Worm (Caenorhabditis elegans) whole organism, late embryonic: ENCODE results near the gene R07E3.6.

Source experiments
- F13H6.1 ChIP-seq: sonication (generic microtip); optimal IDR thresholded peaks from 2 replicates; lab custom pipeline; 2016; ENCODE audit warnings: missing genetic modification characterization, missing compliant biosample characterization
- K02D7.2 ChIP-seq: sonication (generic microtip); optimal IDR thresholded peaks from 2 replicates; lab custom pipeline; 2017; ENCODE audit warnings: mild to moderate bottlenecking, missing genetic modification characterization, missing compliant biosample characterization
- T23F11.4 ChIP-seq: fragments of 200-800 bp; sonication (Bioruptor generic); optimal IDR thresholded peaks from 2 replicates; lab custom pipeline; 2018; ENCODE audit warnings: mild to moderate bottlenecking, missing genetic modification characterization, missing compliant biosample characterization
- Y22D7AL.16 ChIP-seq: sonication (generic microtip); optimal IDR thresholded peaks from 2 replicates; lab custom pipeline; 2016; ENCODE audit warnings: missing genetic modification characterization, missing compliant biosample characterization
- ama-1 ChIP-seq: fragments of 150-350 bp; optimal IDR thresholded peaks from 2 replicates; lab custom pipeline; 2014
- ceh-14 ChIP-seq: sonication (generic microtip); optimal IDR thresholded peaks from 2 replicates; lab custom pipeline; 2016; ENCODE audit warnings: missing genotype, missing genetic modification characterization, missing compliant biosample characterization
- ceh-18 ChIP-seq: sonication (generic microtip); optimal IDR thresholded peaks from 2 replicates; lab custom pipeline; 2016; ENCODE audit warnings: missing genetic modification characterization, missing compliant biosample characterization
- ceh-19 ChIP-seq: fragments of 200-800 bp; sonication (Bioruptor generic); optimal IDR thresholded peaks from 2 replicates; lab custom pipeline; 2018; ENCODE audit warnings: mild to moderate bottlenecking, missing genetic modification characterization, missing compliant biosample characterization
- ceh-2 ChIP-seq: sonication (generic microtip); optimal IDR thresholded peaks from 2 replicates; lab custom pipeline; 2016; ENCODE audit warnings: missing genotype, missing genetic modification characterization, missing compliant biosample characterization
- ceh-22 ChIP-seq: sonication (generic microtip); optimal IDR thresholded peaks from 2 replicates; lab custom pipeline; 2017; ENCODE audit warnings: missing biosample characterization, missing genetic modification characterization
- ceh-30 ChIP-seq: fragments of 150-350 bp; optimal IDR thresholded peaks from 2 replicates; lab custom pipeline; 2014; ENCODE audit warnings: missing biosample characterization, missing genetic modification characterization
- ceh-34 ChIP-seq: sonication (generic microtip); optimal IDR thresholded peaks from 2 replicates; lab custom pipeline; 2016; ENCODE audit warnings: mild to moderate bottlenecking, missing genetic modification characterization, missing compliant biosample characterization
- ceh-48 ChIP-seq: sonication (generic microtip); optimal IDR thresholded peaks from 2 replicates; lab custom pipeline; 2016; ENCODE audit warnings: missing genetic modification characterization, inconsistent platforms, missing compliant biosample characterization
- che-1 ChIP-seq: sonication (generic microtip); optimal IDR thresholded peaks from 2 replicates; lab custom pipeline; 2016; ENCODE audit warnings: mild to moderate bottlenecking, missing genetic modification characterization, missing compliant biosample characterization
- dve-1 ChIP-seq: sonication (generic microtip); optimal IDR thresholded peaks from 2 replicates; lab custom pipeline; 2017; ENCODE audit warnings: antibody characterized with exemption, mild to moderate bottlenecking, missing genetic modification characterization, missing compliant biosample characterization
- elt-2 ChIP-seq: sonication (generic microtip); optimal IDR thresholded peaks from 2 replicates; lab custom pipeline; 2016; ENCODE audit warnings: missing genetic modification reagents, missing genetic modification characterization, missing compliant biosample characterization
- eyg-1 ChIP-seq: sonication (generic microtip); optimal IDR thresholded peaks from 2 replicates; lab custom pipeline; 2016; ENCODE audit warnings: missing genotype, missing genetic modification characterization, missing compliant biosample characterization
- fkh-10 ChIP-seq: fragments of 150-350 bp; optimal IDR thresholded peaks from 2 replicates; lab custom pipeline; 2014; ENCODE audit warnings: missing biosample characterization, missing genetic modification reagents, missing genetic modification characterization
- fkh-6 ChIP-seq: sonication (generic microtip); optimal IDR thresholded peaks from 2 replicates; lab custom pipeline; 2016; ENCODE audit warnings: missing genetic modification characterization, missing compliant biosample characterization
- gmeb-2 ChIP-seq: sonication (generic microtip); optimal IDR thresholded peaks from 2 replicates; lab custom pipeline; 2016; ENCODE audit warnings: missing genetic modification characterization, inconsistent platforms, missing compliant biosample characterization
- hlh-15 ChIP-seq: sonication (generic microtip); optimal IDR thresholded peaks from 2 replicates; lab custom pipeline; 2016; ENCODE audit warnings: missing genetic modification characterization, missing compliant biosample characterization
- hlh-30 ChIP-seq: sonication (generic microtip); optimal IDR thresholded peaks from 2 replicates; lab custom pipeline; 2017; ENCODE audit warnings: antibody characterized with exemption, missing genetic modification characterization, missing compliant biosample characterization; ENCODE audit not compliant: insufficient read depth
- hlh-6 ChIP-seq: sonication (generic microtip); optimal IDR thresholded peaks from 2 replicates; lab custom pipeline; 2016; ENCODE audit warnings: missing genotype, missing genetic modification characterization, missing compliant biosample characterization
- lim-6 ChIP-seq: sonication (generic microtip); optimal IDR thresholded peaks from 2 replicates; lab custom pipeline; 2016; ENCODE audit warnings: missing genetic modification characterization, missing compliant biosample characterization
- lin-11 ChIP-seq: fragments of 200-800 bp; sonication (Bioruptor generic); optimal IDR thresholded peaks from 2 replicates; lab custom pipeline; 2018; ENCODE audit warnings: mild to moderate bottlenecking, missing genetic modification characterization, missing compliant biosample characterization
- madf-2 ChIP-seq: sonication (generic microtip); optimal IDR thresholded peaks from 2 replicates; lab custom pipeline; 2017; ENCODE audit warnings: missing genetic modification characterization, missing compliant biosample characterization
- nhr-11 ChIP-seq: fragments of 150-350 bp; optimal IDR thresholded peaks from 2 replicates; lab custom pipeline; 2014; ENCODE audit warnings: missing biosample characterization, missing genetic modification characterization
- nhr-232 ChIP-seq: sonication (generic microtip); optimal IDR thresholded peaks from 2 replicates; lab custom pipeline; 2016; ENCODE audit warnings: missing genetic modification characterization, missing compliant biosample characterization
- pat-9 ChIP-seq: fragments of 200-800 bp; sonication (Bioruptor generic); optimal IDR thresholded peaks from 2 replicates; lab custom pipeline; 2018; ENCODE audit warnings: mild to moderate bottlenecking, missing genetic modification characterization, moderate library complexity, missing compliant biosample characterization
- pha-2 ChIP-seq: sonication (generic microtip); optimal IDR thresholded peaks from 2 replicates; lab custom pipeline; 2017; ENCODE audit warnings: mild to moderate bottlenecking, missing genetic modification characterization, missing compliant biosample characterization
- pha-4 ChIP-seq: fragments of 150-350 bp; optimal IDR thresholded peaks from 2 replicates; lab custom pipeline; 2018; ENCODE audit warnings: missing biosample characterization, missing genetic modification reagents, missing genetic modification characterization
- rnt-1 ChIP-seq: sonication (generic microtip); optimal IDR thresholded peaks from 2 replicates; lab custom pipeline; 2016; ENCODE audit warnings: missing genetic modification characterization, missing compliant biosample characterization
- sdc-2 ChIP-seq: sonication (generic microtip); optimal IDR thresholded peaks from 2 replicates; lab custom pipeline; 2016; ENCODE audit warnings: missing genotype, missing genetic modification characterization, missing compliant biosample characterization
- sox-2 ChIP-seq: fragments of 200-800 bp; sonication (Bioruptor generic); IDR thresholded peaks from 2 replicates; pipeline ENCODE4 v1.3.6; 2022; ENCODE audit warnings: missing genetic modification reagents, missing genetic modification characterization, missing compliant biosample characterization
- tbx-2 ChIP-seq: sonication (generic microtip); optimal IDR thresholded peaks from 2 replicates; lab custom pipeline; 2016; ENCODE audit warnings: missing genetic modification characterization, missing compliant biosample characterization
- ttx-3 ChIP-seq: sonication (generic microtip); optimal IDR thresholded peaks from 2 replicates; lab custom pipeline; 2016; ENCODE audit warnings: missing genetic modification reagents, missing genetic modification characterization, missing compliant biosample characterization
- unc-3 ChIP-seq, 2 experiments: fragments of 200-800 bp in 1 of 2; sonication (Bioruptor generic) in 1 of 2; sonication (generic microtip) in 1 of 2; conservative IDR thresholded peaks in 1 of 2; optimal IDR thresholded peaks in 1 of 2; 2 replicates each; pipeline versions ENCODE4 v1.3.6 to Lab custom; 2016 to 2022; ENCODE audit warnings: missing compliant biosample characterization in 2 of 2, missing genetic modification characterization in 2 of 2, missing genetic modification reagents in 1 of 2
- unc-42 ChIP-seq: sonication (generic microtip); optimal IDR thresholded peaks from 2 replicates; lab custom pipeline; 2016; ENCODE audit warnings: missing genotype, missing genetic modification characterization, missing compliant biosample characterization
- unc-55 ChIP-seq: sonication (generic microtip); optimal IDR thresholded peaks from 2 replicates; lab custom pipeline; 2017; ENCODE audit warnings: missing biosample characterization, missing genetic modification reagents, missing genetic modification characterization
- zip-5 ChIP-seq: sonication (generic microtip); optimal IDR thresholded peaks from 2 replicates; lab custom pipeline; 2016; ENCODE audit warnings: missing genetic modification characterization, missing compliant biosample characterization
- ztf-16 ChIP-seq: sonication (generic microtip); optimal IDR thresholded peaks from 2 replicates; lab custom pipeline; 2017; ENCODE audit warnings: missing genetic modification characterization, missing compliant biosample characterization

The R07E3.6 gene

DNA sequence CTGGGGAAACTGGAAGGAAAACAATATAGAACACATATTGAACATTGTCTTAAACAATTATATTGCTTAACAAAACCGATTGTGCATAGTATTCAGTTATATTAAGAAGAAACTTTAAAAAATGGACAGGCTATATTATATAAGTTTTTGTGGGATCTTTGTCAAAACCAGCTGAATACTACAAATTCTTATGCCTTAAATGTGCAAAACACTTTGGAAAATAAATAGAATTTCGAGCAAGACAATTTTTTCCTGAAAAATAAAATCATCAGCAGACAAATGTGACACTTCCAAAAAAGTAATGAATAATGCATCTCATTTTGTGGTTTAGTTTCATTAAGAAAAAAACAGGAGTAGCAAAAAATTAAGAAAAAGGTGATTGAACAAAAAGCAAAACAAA, 20.1 kb upstream of the R07E3.6 start:
- TF ChIP-seq unc-42 (tag; lab: Kevin White, UChicago) (no peak), nhr-11 (tag; lab: Kevin White, UChicago) (no peak), hlh-30 (tag; lab: Kevin White, UChicago) (no peak), hlh-6 (tag; lab: Kevin White, UChicago) (no peak), ceh-34 (tag; lab: Kevin White, UChicago) (no peak), unc-55 (GFP tag; lab: Kevin White, UChicago) (no peak), nhr-232 (tag; lab: Kevin White, UChicago) (no peak), ceh-22 (tag; lab: Kevin White, UChicago) (no peak), ceh-30 (tag; lab: Kevin White, UChicago) (no peak), tbx-2 (tag; lab: Kevin White, UChicago) (no peak), sox-2 (GFP tag; lab: Robert Waterston, UW) (no peak), eyg-1 (no peak), fkh-6 (no peak), sdc-2 (no peak), ceh-18 (tag; lab: Kevin White, UChicago) (no peak), ceh-19 (no peak), ceh-48 (tag; lab: Kevin White, UChicago) (no peak), ceh-14 (tag; lab: Kevin White, UChicago) (no peak), K02D7.2 (tag; lab: Kevin White, UChicago) (no peak), pha-2 (tag; lab: Kevin White, UChicago) (no peak)
- TF ChIP-seq, all 69 proteins: peak for 0

DNA sequence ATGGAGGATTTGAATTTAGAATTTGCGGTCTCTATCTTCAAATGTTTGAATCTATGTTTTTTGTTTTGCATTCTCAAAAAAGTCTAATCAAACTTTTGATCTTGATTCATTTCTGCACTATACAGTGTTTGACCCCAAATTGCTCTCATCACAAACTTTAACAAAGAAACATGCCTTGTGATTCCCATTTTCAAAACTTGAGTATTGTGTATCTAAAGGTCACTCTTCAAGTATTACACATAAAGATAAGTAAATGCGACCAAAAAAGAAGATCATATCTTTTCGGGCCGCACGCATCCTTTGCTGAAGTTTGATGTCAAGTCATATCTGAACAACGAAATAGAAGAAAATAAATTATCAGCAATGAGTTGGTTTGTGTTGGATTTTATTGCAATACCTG, 15.6 kb upstream of the R07E3.6 start:
- TF ChIP-seq zip-5 (tag; lab: Kevin White, UChicago) (no peak), pha-4 (tag; lab: Kevin White, UChicago) (no peak), madf-2 (tag; lab: Kevin White, UChicago) (no peak), unc-55 (GFP tag; lab: Kevin White, UChicago) (no peak), ceh-30 (tag; lab: Kevin White, UChicago) (no peak), dve-1 (tag; lab: Kevin White, UChicago) (no peak), Y22D7AL.16 (tag; lab: Kevin White, UChicago) (no peak), gmeb-2 (tag; lab: Kevin White, UChicago) (no peak), hlh-15 (tag; lab: Kevin White, UChicago) (no peak), lim-6 (tag; lab: Kevin White, UChicago) (no peak), ceh-2 (tag; lab: Kevin White, UChicago) (no peak), fkh-10 (GFP tag; lab: Kevin White, UChicago) (no peak), tbx-2 (tag; lab: Kevin White, UChicago) (no peak), ama-1 (no peak), eyg-1 (no peak)

DNA sequence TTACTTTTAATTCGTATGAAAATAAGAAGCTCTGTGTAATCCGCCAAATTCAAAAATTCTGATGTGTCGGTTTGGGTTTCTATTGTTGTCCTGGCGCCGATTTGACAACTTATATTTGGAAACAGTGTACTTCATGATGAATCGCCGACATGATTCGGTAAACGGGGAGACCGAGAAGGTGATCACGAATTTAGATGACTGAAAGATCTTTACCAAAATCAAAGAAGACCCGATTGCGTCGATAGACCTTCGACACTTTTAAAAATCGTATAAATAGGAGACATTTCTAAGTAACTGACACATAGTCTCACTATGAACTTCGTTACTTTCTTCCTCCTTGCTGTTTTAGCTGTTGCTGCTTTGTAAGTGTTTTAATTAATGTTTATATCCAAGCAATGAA, 15.1 kb upstream of the R07E3.6 start, which contains the start of gene fip-5:
Gene fip-5 (plus strand): TSS at position 312 of the 400 bp plus-strand sequence.
- TF ChIP-seq F13H6.1 (tag; lab: Kevin White, UChicago) = no peak
- TF ChIP-seq rnt-1 (tag; lab: Kevin White, UChicago) = no peak
- TF ChIP-seq hlh-15 (tag; lab: Kevin White, UChicago) = no peak
- TF ChIP-seq elt-2 (tag; lab: Kevin White, UChicago) = no peak
- TF ChIP-seq nhr-232 (tag; lab: Kevin White, UChicago) = no peak
- TF ChIP-seq hlh-6 (tag; lab: Kevin White, UChicago) = no peak
- TF ChIP-seq ceh-18 (tag; lab: Kevin White, UChicago) = no peak
- no peak for TF ChIP-seq unc-55 (GFP tag; lab: Kevin White, UChicago)
- no peak for TF ChIP-seq che-1 (tag; lab: Kevin White, UChicago)
- TF ChIP-seq T23F11.4 (GFP tag; lab: Kevin White, UChicago) = no peak
- TF ChIP-seq pat-9 (tag; lab: Kevin White, UChicago) = no peak
- TF ChIP-seq ztf-16 (tag; lab: Kevin White, UChicago) = no peak
- no peak for TF ChIP-seq lin-11 (tag; lab: Kevin White, UChicago)
- no peak for TF ChIP-seq unc-3 (GFP tag; conservative IDR thresholded peaks at IDR 0.05; lab: Robert Waterston, UW)
- TF ChIP-seq unc-3 (tag; optimal IDR thresholded peaks at IDR 0.05; lab: Kevin White, UChicago) = no peak
- no peak for TF ChIP-seq ttx-3 (tag; lab: Kevin White, UChicago)
